Fruit fly (Drosophila melanogaster) whole organism, larva: ENCODE data around the gene CG2260.

Experiments used
- noc ChIP-seq: fragments of 200-800 bp; sonication (Bioruptor generic); optimal IDR thresholded peaks from 3 replicates; lab custom pipeline; 2019; ENCODE audit warnings: missing biosample characterization, mild to moderate bottlenecking, missing genetic modification characterization, moderate library complexity

Gene CG2260

DNA sequence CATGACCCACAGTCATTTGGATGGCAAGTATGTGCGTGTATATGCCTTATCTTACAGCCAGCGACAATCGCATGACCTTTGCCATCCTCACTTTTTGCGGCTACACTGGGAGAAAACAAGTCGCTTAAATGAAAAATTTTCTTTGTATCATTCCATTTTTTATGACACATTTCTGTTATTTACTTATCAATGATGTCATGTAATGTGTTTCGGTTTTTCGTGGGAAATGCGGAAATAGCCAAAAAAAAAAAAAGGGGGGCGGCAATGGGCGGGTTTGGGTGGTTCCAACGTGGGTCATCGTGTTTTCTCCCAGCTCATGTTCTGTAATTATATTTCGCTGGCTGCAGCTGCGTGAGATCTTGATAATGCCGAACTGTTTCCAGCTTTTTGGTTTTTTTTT, 40.8 kb downstream of the CG2260 start:
- peak; percentile 36 for TF ChIP-seq noc (tag; lab: Kevin White, UChicago)

- TF ChIP-seq noc (tag; lab: Kevin White, UChicago), result no peak
Measured at dm6 chrX:8075300-8075927, 45.5 kb downstream of the CG2260 start, which contains the start of the genes Upf2 and CG1571. TSS of gene Upf2 (minus strand) at chrX:8075466. TSS of gene CG1571 (plus strand) at chrX:8075877.
